Worm (Caenorhabditis elegans) whole organism, L3 larva: ENCODE data around the gene arrd-26.
A peak's percentile ranks its signal among the peaks of the same experiment; 100 is the strongest.

ENCODE experiments used
- R02D3.7 ChIP-seq: fragments of 150-350 bp; optimal IDR thresholded peaks from 2 replicates; lab custom pipeline; 2014; ENCODE audit warnings: missing biosample characterization, missing genetic modification characterization
- ZK546.5 ChIP-seq: sonication (generic microtip); optimal IDR thresholded peaks from 2 replicates; lab custom pipeline; 2017; ENCODE audit warnings: missing biosample characterization, missing genetic modification characterization
- ama-1 ChIP-seq: fragments of 150-350 bp; optimal IDR thresholded peaks from 2 replicates; lab custom pipeline; 2018
- ceh-16 ChIP-seq: sonication (generic microtip); optimal IDR thresholded peaks from 2 replicates; lab custom pipeline; 2017; ENCODE audit warnings: missing biosample characterization, missing genetic modification characterization
- ceh-28 ChIP-seq: fragments of 150-350 bp; optimal IDR thresholded peaks from 2 replicates; lab custom pipeline; 2014; ENCODE audit warnings: missing biosample characterization, missing genetic modification reagents, missing genetic modification characterization
- ceh-82 ChIP-seq: fragments of 150-350 bp; optimal IDR thresholded peaks from 2 replicates; lab custom pipeline; 2014; ENCODE audit warnings: missing biosample characterization, missing genetic modification characterization
- ceh-9 ChIP-seq: sonication (generic microtip); optimal IDR thresholded peaks from 2 replicates; lab custom pipeline; 2018; ENCODE audit warnings: missing biosample characterization, missing genetic modification characterization
- daf-12 ChIP-seq: fragments of 150-350 bp; optimal IDR thresholded peaks from 2 replicates; lab custom pipeline; 2014; ENCODE audit warnings: missing biosample characterization, missing genetic modification reagents, missing genetic modification characterization
- egl-27 ChIP-seq: sonication (generic microtip); optimal IDR thresholded peaks from 4 replicates; lab custom pipeline; 2017; ENCODE audit warnings: missing biosample characterization, missing genetic modification reagents, missing genetic modification characterization
- egl-5 ChIP-seq: fragments of 150-350 bp; optimal IDR thresholded peaks from 2 replicates; lab custom pipeline; 2017; ENCODE audit warnings: missing biosample characterization, missing genetic modification reagents, missing genetic modification characterization, inconsistent platforms
- elt-1 ChIP-seq: fragments of 150-350 bp; optimal IDR thresholded peaks from 2 replicates; lab custom pipeline; 2014; ENCODE audit warnings: missing biosample characterization, missing genetic modification characterization
- elt-3 ChIP-seq, 3 experiments: fragments of 150-350 bp in 1 of 3; sonication (generic microtip) in 2 of 3; optimal IDR thresholded peaks; 2 replicates in 2 of 3; 4 replicates in 1 of 3; lab custom pipeline; 2014 to 2017; ENCODE audit warnings: missing biosample characterization in 3 of 3, missing genetic modification characterization in 3 of 3
- eor-1 ChIP-seq, 2 experiments: fragments of 150-350 bp; optimal IDR thresholded peaks; 2 replicates each; lab custom pipeline; 2014 to 2018; ENCODE audit warnings: missing biosample characterization in 2 of 2, missing genetic modification characterization in 2 of 2
- fkh-10 ChIP-seq: sonication (generic microtip); optimal IDR thresholded peaks from 2 replicates; lab custom pipeline; 2017; ENCODE audit warnings: missing biosample characterization, missing genetic modification reagents, missing genetic modification characterization
- fkh-2 ChIP-seq: fragments of 150-350 bp; optimal IDR thresholded peaks from 2 replicates; lab custom pipeline; 2014; ENCODE audit warnings: missing biosample characterization, missing genetic modification reagents, missing genetic modification characterization
- fos-1 ChIP-seq: fragments of 150-350 bp; optimal IDR thresholded peaks from 2 replicates; lab custom pipeline; 2014; ENCODE audit warnings: missing biosample characterization, missing genetic modification characterization
- hmg-11 ChIP-seq: sonication (generic microtip); optimal IDR thresholded peaks from 2 replicates; lab custom pipeline; 2016; ENCODE audit warnings: missing genetic modification characterization, missing compliant biosample characterization
- jun-1 ChIP-seq: fragments of 150-350 bp; optimal IDR thresholded peaks from 2 replicates; lab custom pipeline; 2014; ENCODE audit warnings: missing biosample characterization, missing genetic modification reagents, missing genetic modification characterization
- lin-39 ChIP-seq: fragments of 150-350 bp; optimal IDR thresholded peaks from 2 replicates; lab custom pipeline; 2018; ENCODE audit warnings: missing biosample characterization, missing genetic modification reagents, missing genetic modification characterization
- lsy-12 ChIP-seq: sonication (generic microtip); optimal IDR thresholded peaks from 2 replicates; lab custom pipeline; 2016; ENCODE audit warnings: mild to moderate bottlenecking, missing genetic modification characterization, missing compliant biosample characterization
- mdl-1 ChIP-seq: fragments of 150-350 bp; optimal IDR thresholded peaks from 2 replicates; lab custom pipeline; 2014; ENCODE audit warnings: missing biosample characterization, missing genetic modification characterization
- mml-1 ChIP-seq: fragments of 150-350 bp; sonication (generic microtip); optimal IDR thresholded peaks from 3 replicates; lab custom pipeline; 2014; ENCODE audit warnings: missing biosample characterization, missing genetic modification characterization
- nfya-1 ChIP-seq: sonication (generic microtip); optimal IDR thresholded peaks from 2 replicates; lab custom pipeline; 2017; ENCODE audit warnings: missing genetic modification characterization, mild to moderate bottlenecking, missing compliant biosample characterization, antibody characterized with exemption, moderate library complexity; ENCODE audit not compliant: insufficient read depth
- nhr-11 ChIP-seq: fragments of 150-350 bp; optimal IDR thresholded peaks from 2 replicates; lab custom pipeline; 2014; ENCODE audit warnings: missing biosample characterization, missing genetic modification characterization
- nhr-12 ChIP-seq: fragments of 150-350 bp; optimal IDR thresholded peaks from 2 replicates; lab custom pipeline; 2014; ENCODE audit warnings: missing biosample characterization, missing genetic modification characterization
- nhr-23 ChIP-seq: fragments of 150-350 bp; optimal IDR thresholded peaks from 2 replicates; lab custom pipeline; 2014; ENCODE audit warnings: missing biosample characterization, missing genetic modification reagents, missing genetic modification characterization
- nhr-237 ChIP-seq: fragments of 150-350 bp; optimal IDR thresholded peaks from 2 replicates; lab custom pipeline; 2014; ENCODE audit warnings: missing biosample characterization, missing genetic modification characterization
- nhr-25 ChIP-seq: sonication (generic microtip); optimal IDR thresholded peaks from 2 replicates; lab custom pipeline; 2017; ENCODE audit warnings: missing biosample characterization, missing genetic modification characterization
- nhr-28 ChIP-seq: fragments of 150-350 bp; optimal IDR thresholded peaks from 2 replicates; lab custom pipeline; 2014; ENCODE audit warnings: missing biosample characterization, missing genetic modification characterization
- nhr-43 ChIP-seq: sonication (generic microtip); optimal IDR thresholded peaks from 2 replicates; lab custom pipeline; 2016; ENCODE audit warnings: mild to moderate bottlenecking, missing genetic modification characterization, missing compliant biosample characterization; ENCODE audit not compliant: poor library complexity, severe bottlenecking
- nhr-67 ChIP-seq: fragments of 150-350 bp; optimal IDR thresholded peaks from 2 replicates; lab custom pipeline; 2014; ENCODE audit warnings: missing biosample characterization, missing genetic modification characterization
- nhr-76 ChIP-seq: fragments of 150-350 bp; sonication (generic microtip); optimal IDR thresholded peaks from 5 replicates; lab custom pipeline; 2014; ENCODE audit warnings: missing biosample characterization, missing genetic modification characterization
- pha-4 ChIP-seq: fragments of 150-350 bp; optimal IDR thresholded peaks from 2 replicates; lab custom pipeline; 2014; ENCODE audit warnings: missing biosample characterization, missing genetic modification reagents, missing genetic modification characterization
- skn-1 ChIP-seq: fragments of 150-350 bp; optimal IDR thresholded peaks from 2 replicates; lab custom pipeline; 2014; ENCODE audit warnings: missing biosample characterization, missing genetic modification characterization
- snpc-4 ChIP-seq: fragments of 150-350 bp; optimal IDR thresholded peaks from 2 replicates; lab custom pipeline; 2014; ENCODE audit warnings: missing biosample characterization, missing genetic modification characterization
- tbx-2 ChIP-seq: sonication (generic microtip); optimal IDR thresholded peaks from 2 replicates; lab custom pipeline; 2016; ENCODE audit warnings: mild to moderate bottlenecking, missing genetic modification characterization, missing compliant biosample characterization
- unc-39 ChIP-seq: sonication (generic microtip); optimal IDR thresholded peaks from 4 replicates; lab custom pipeline; 2017; ENCODE audit warnings: missing biosample characterization, missing genetic modification characterization
- unc-62 ChIP-seq: fragments of 150-350 bp; sonication (generic microtip); optimal IDR thresholded peaks from 4 replicates; lab custom pipeline; 2014; ENCODE audit warnings: missing biosample characterization, missing genetic modification reagents, missing genetic modification characterization
- zag-1 ChIP-seq: fragments of 150-350 bp; optimal IDR thresholded peaks from 2 replicates; lab custom pipeline; 2014; ENCODE audit warnings: missing biosample characterization, missing genetic modification characterization

Gene arrd-26

DNA sequence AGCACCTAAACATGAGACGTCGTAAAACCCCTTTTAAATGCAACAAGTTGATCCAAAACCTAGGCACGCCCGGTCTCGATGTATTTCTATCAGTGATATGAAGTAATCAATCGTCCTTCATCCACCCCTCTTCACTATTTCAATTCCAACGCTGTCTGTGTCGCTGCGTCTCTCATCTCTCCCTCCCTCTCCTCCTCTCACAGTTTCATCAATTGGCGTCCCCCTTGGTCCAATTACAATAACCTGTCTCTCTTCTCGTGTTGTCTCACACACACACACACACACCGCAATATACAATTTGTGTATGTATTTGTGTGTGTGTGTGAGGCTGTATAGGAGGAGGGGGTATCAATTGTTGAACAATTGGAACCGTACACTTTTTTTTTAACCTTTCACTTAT, 17.2 kb downstream of the arrd-26 start:
- no peak for TF ChIP-seq eor-1 (tag; optimal IDR thresholded peaks at IDR 0.05; lab: Kevin White, UChicago)
- no peak for TF ChIP-seq lsy-12 (tag; lab: Kevin White, UChicago)
- peak; percentile 66 for TF ChIP-seq nhr-25
- no peak for TF ChIP-seq mml-1
- peak; percentile 15 for TF ChIP-seq nhr-43 (tag; lab: Kevin White, UChicago)
- TF ChIP-seq nhr-237 (tag; lab: Kevin White, UChicago), result no peak
- no peak for TF ChIP-seq egl-27 (tag; lab: Kevin White, UChicago)
- TF ChIP-seq elt-3 (tag; optimal IDR thresholded peaks at IDR 0.05; lab: Kevin White, UChicago), result peak in 1 of 3 experiments; percentile 16
- no peak for TF ChIP-seq lin-39
- peak; percentile 20 for TF ChIP-seq hmg-11
- peak; percentile 5 for TF ChIP-seq nhr-23 (tag; lab: Kevin White, UChicago)

DNA sequence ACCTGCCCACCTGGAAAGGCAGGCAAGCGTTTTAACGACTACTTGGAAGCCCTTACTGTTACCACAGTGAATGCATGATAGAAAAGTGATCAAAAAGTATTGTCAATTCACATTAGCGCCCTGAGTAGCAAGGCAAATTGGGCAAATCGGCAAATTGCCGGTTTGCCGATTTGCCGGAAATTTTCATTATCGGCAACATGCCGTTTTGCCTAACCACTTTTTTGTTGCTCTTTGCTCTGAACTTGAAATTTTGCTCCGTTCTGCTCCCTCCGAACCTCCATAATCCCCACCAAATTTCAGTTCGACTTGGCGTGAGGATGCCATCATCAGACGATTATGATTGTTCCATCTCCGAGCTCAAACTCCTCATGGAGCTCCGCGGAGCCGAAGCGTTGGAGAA, 17.7 kb downstream of the arrd-26 start, which contains the start of gene mca-2:
Gene mca-2, plus strand, starts transcription at position 301 of the 400 bp plus-strand sequence.
- TF ChIP-seq ceh-16 (tag; lab: Kevin White, UChicago), result no peak
- no peak for TF ChIP-seq zag-1 (tag; lab: Kevin White, UChicago)
- no peak for TF ChIP-seq ceh-28 (tag; lab: Kevin White, UChicago)
- TF ChIP-seq pha-4 (tag; lab: Kevin White, UChicago), result no peak
- no peak for TF ChIP-seq egl-27 (tag; lab: Kevin White, UChicago)
- no peak for TF ChIP-seq nhr-23 (tag; lab: Kevin White, UChicago)
- no peak for TF ChIP-seq elt-3 (tag; optimal IDR thresholded peaks at IDR 0.05; lab: Kevin White, UChicago)
- no peak for TF ChIP-seq mdl-1 (tag; lab: Kevin White, UChicago)
- no peak for TF ChIP-seq skn-1 (tag; lab: Kevin White, UChicago)
- no peak for TF ChIP-seq snpc-4 (tag; lab: Kevin White, UChicago)
- TF ChIP-seq unc-62 (GFP tag; lab: Kevin White, UChicago), result no peak
- TF ChIP-seq hmg-11, result no peak
- TF ChIP-seq ama-1 (lab: Kevin White, UChicago), result no peak
- no peak for TF ChIP-seq nhr-76
- no peak for TF ChIP-seq fkh-10 (GFP tag; lab: Kevin White, UChicago)
- no peak for TF ChIP-seq nhr-11 (tag; lab: Kevin White, UChicago)
- TF ChIP-seq nhr-67, result no peak
- no peak for TF ChIP-seq R02D3.7 (tag; lab: Kevin White, UChicago)
- TF ChIP-seq unc-39 (tag; lab: Kevin White, UChicago), result no peak

- TF ChIP-seq nhr-43 (tag; lab: Kevin White, UChicago) (no peak), ceh-9 (tag; lab: Kevin White, UChicago) (no peak), ZK546.5 (no peak), nfya-1 (no peak), nhr-25 (no peak), fkh-2 (no peak), daf-12 (tag; lab: Kevin White, UChicago) (no peak), egl-5 (tag; lab: Kevin White, UChicago) (no peak), nhr-28 (tag; lab: Kevin White, UChicago) (no peak), lsy-12 (tag; lab: Kevin White, UChicago) (no peak), elt-1 (no peak), nhr-12 (tag; lab: Kevin White, UChicago) (no peak), jun-1 (tag; lab: Kevin White, UChicago) (no peak), zag-1 (tag; lab: Kevin White, UChicago) (no peak), ceh-82 (tag; lab: Kevin White, UChicago) (no peak), fos-1 (tag; lab: Kevin White, UChicago) (no peak), tbx-2 (tag; lab: Kevin White, UChicago) (no peak), fkh-10 (GFP tag; lab: Kevin White, UChicago) (no peak)
These were observed 33.8 kb downstream of the arrd-26 start, which contains the start of gene C23H5.11 for ce11 chrIV:2099771-2100170. C23H5.11 (minus strand) TSS chrIV:2099871.

DNA sequence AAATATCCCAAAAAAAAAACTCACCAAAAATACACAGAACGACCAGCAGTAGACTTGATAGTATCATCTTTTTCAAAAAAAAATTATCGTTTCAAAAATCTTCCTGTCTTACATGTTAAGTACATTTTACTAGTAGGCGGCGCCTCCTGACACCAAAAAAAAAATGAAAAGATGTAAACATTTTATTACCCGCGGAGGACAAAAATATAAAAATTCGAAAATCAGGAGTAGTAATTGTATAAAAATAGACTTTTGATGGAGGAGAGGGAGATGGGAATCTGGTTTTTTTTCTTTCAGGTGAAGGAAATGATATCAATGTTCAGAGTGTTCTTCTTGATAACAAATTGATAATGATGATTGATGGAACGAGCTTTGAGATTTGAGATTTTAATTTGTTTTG, 36.8 kb downstream of the arrd-26 start, which contains the start of gene C23H5.15:
Gene C23H5.15, minus strand, starts transcription at position 101 of the 400 bp plus-strand sequence.
- TF ChIP-seq nhr-11 (tag; lab: Kevin White, UChicago), result no peak
- TF ChIP-seq mdl-1 (tag; lab: Kevin White, UChicago), result no peak
